Fruit fly (Drosophila melanogaster): ENCODE results near the gene CG31464.

CG31464 gene

dm6 chr3R:8316344-8317105, 25.5 kb downstream of the CG31464 start, which contains the start of gene Coq2 (continued):
- TF ChIP-seq Pdp1 (GFP tag; optimal IDR thresholded peaks at IDR 0.05) (peak in 1 of 2 experiments; percentile 18), CG1647 (GFP tag; optimal IDR thresholded peaks at IDR 0.05) (no peak), CG15601 (tag; optimal IDR thresholded peaks at IDR 0.05) (no peak), CG13287 (GFP tag; IDR thresholded peaks at IDR 0.05; ENCODE audit: partially characterized antibody) (peak; percentile 44; the same call in 1 of the 2 replicates), nmo (GFP tag; optimal IDR thresholded peaks at IDR 0.05) (peak; percentile 12), MBD-R2 (GFP tag; IDR thresholded peaks at IDR 0.05) (peak; percentile 82), gem (tag; optimal IDR thresholded peaks at IDR 0.05) (no peak), Dp (GFP tag; optimal IDR thresholded peaks at IDR 0.05) (peak; percentile 93), CG13123 (GFP tag; optimal IDR thresholded peaks at IDR 0.05) (no peak), nau (GFP tag; optimal IDR thresholded peaks at IDR 0.05) (no peak), CG32772 (GFP tag; IDR thresholded peaks at IDR 0.05) (no peak), ac (GFP tag; optimal IDR thresholded peaks at IDR 0.05) (no peak), trem (tag; optimal IDR thresholded peaks at IDR 0.05) (peak; percentile 86), CG7786 (GFP tag; optimal IDR thresholded peaks at IDR 0.05) (no peak), row (GFP tag; IDR thresholded peaks at IDR 0.05) (peak; percentile 28; the same call in 1 of the 3 replicates), Myb (GFP tag; optimal IDR thresholded peaks at IDR 0.05) (peak; percentile 88), CG12942 (GFP tag; optimal IDR thresholded peaks at IDR 0.05) (no peak), unc-4 (GFP tag; IDR thresholded peaks at IDR 0.05; ENCODE audit: partially characterized antibody) (no peak), phol (tag; optimal IDR thresholded peaks at IDR 0.05) (peak; percentile 25), Sin3A (optimal IDR thresholded peaks at IDR 0.05) (peak; percentile 8), CG9932 (GFP tag; IDR thresholded peaks at IDR 0.05) (no peak), CG6813 (GFP tag; optimal IDR thresholded peaks at IDR 0.05) (no peak), CG3847 (GFP tag; IDR thresholded peaks at IDR 0.05) (peak; percentile 77), knrl (GFP tag; IDR thresholded peaks at IDR 0.05; ENCODE audit: partially characterized antibody) (peak; percentile 28; the same call in 1 of the 3 replicates)

dm6 chr3R:8317215-8317614, 26.2 kb downstream of the CG31464 start, which contains the start of gene Ctr1B:
Gene Ctr1B, plus strand, starts transcription at chr3R:8317612.
- TF ChIP-seq Hr78 (GFP tag; optimal IDR thresholded peaks at IDR 0.05) (peak in 1 of 2 experiments; percentile 72), stc (GFP tag; IDR thresholded peaks at IDR 0.05) (no peak), CG18599 (GFP tag; optimal IDR thresholded peaks at IDR 0.05) (no peak), pan (optimal IDR thresholded peaks at IDR 0.05) (no peak), pan (GFP tag; optimal IDR thresholded peaks at IDR 0.05 in 1 of 2, IDR thresholded peaks at IDR 0.05 in 1 of 2) (no peak), Fer2 (tag; optimal IDR thresholded peaks at IDR 0.05) (no peak), nmo (GFP tag; optimal IDR thresholded peaks at IDR 0.05) (no peak), sug (tag; optimal IDR thresholded peaks at IDR 0.05) (peak; percentile 81), slp2 (GFP tag; optimal IDR thresholded peaks at IDR 0.05) (no peak), CG9609 (GFP tag; optimal IDR thresholded peaks at IDR 0.05) (no peak), CG12744 (GFP tag; optimal IDR thresholded peaks at IDR 0.05) (no peak), trem (tag; optimal IDR thresholded peaks at IDR 0.05) (no peak), ap (GFP tag; IDR thresholded peaks at IDR 0.05) (no peak), sna (GFP tag; IDR thresholded peaks at IDR 0.05; ENCODE audit: partially characterized antibody) (0 out of 2 replicates have a peak, but pooled peaks have one; percentile 15), hkb (optimal IDR thresholded peaks at IDR 0.05) (no peak), hkb (GFP tag; IDR thresholded peaks at IDR 0.05) (no peak), Doc3 (GFP tag; IDR thresholded peaks at IDR 0.05; ENCODE audit: partially characterized antibody) (no peak), CG4404 (GFP tag; IDR thresholded peaks at IDR 0.05) (no peak), dati (GFP tag; IDR thresholded peaks at IDR 0.05) (no peak), grn (GFP tag; optimal IDR thresholded peaks at IDR 0.05) (peak; percentile 92), Stat92E (GFP tag; optimal IDR thresholded peaks at IDR 0.05) (no peak), CG2199 (GFP tag; IDR thresholded peaks at IDR 0.05) (0 out of 3 replicates have a peak, but pooled peaks have one; percentile 28), CG7839 (tag; optimal IDR thresholded peaks at IDR 0.05) (no peak), CG18476 (GFP tag; optimal IDR thresholded peaks at IDR 0.05) (no peak), sd (tag; optimal IDR thresholded peaks at IDR 0.05) (no peak), GATAe (GFP tag; conservative IDR thresholded peaks at IDR 0.05) (peak; percentile 61), CG17359 (tag; optimal IDR thresholded peaks at IDR 0.05) (no peak)
